Worm (Caenorhabditis elegans): ENCODE results near the gene jmjd-1.1.
"Not testable (repeated sequence)": the region's sequence is repeated elsewhere in the genome, so short reads cannot be mapped to it uniquely, and the experiment has no call there.

Gene jmjd-1.1

ce11 chrII:11759277-11759676, 47.1 kb upstream of the jmjd-1.1 start, which contains the start of the genes F44E5.4 and F44E5.5 (continued):
- TF ChIP-seq Y95B8A.8 (GFP tag; IDR thresholded peaks at IDR 0.05) (peak; percentile 97), lin-54 (GFP tag; optimal IDR thresholded peaks at IDR 0.05) (peak; percentile 81), C17E4.6 (GFP tag; IDR thresholded peaks at IDR 0.05) (peak; percentile 97), C06A6.2 (GFP tag; conservative IDR thresholded peaks at IDR 0.05) (peak; percentile 98), snpc-4 (tag; optimal IDR thresholded peaks at IDR 0.05) (peak in 2 of 4 experiments; percentile 57 to 61), F57A8.1 (GFP tag; optimal IDR thresholded peaks at IDR 0.05) (peak; percentile 7), sea-2 (GFP tag; IDR thresholded peaks at IDR 0.05) (peak; percentile 99), chd-7 (tag; optimal IDR thresholded peaks at IDR 0.05) (peak; percentile 99), attf-6 (GFP tag; IDR thresholded peaks at IDR 0.05) (peak; percentile 86), aptf-2 (GFP tag; conservative IDR thresholded peaks at IDR 0.05) (peak; percentile 88), B0336.3 (GFP tag; IDR thresholded peaks at IDR 0.05) (peak; percentile 87), rpc-1 (optimal IDR thresholded peaks at IDR 0.05) (peak; percentile 100), nfyb-1 (GFP tag; IDR thresholded peaks at IDR 0.05) (peak; percentile 99), cebp-2 (GFP tag; IDR thresholded peaks at IDR 0.05) (peak; percentile 100), lin-35 (GFP tag; optimal IDR thresholded peaks at IDR 0.05) (peak in 1 of 3 experiments; percentile 87), nfya-2 (GFP tag; IDR thresholded peaks at IDR 0.05) (peak; percentile 96), nhr-27 (tag; optimal IDR thresholded peaks at IDR 0.05) (peak; percentile 98), let-526 (GFP tag; IDR thresholded peaks at IDR 0.05) (peak; percentile 100), lag-1 (GFP tag; IDR thresholded peaks at IDR 0.05) (0 out of 2 replicates have a peak, but pooled peaks have one; percentile 89), Y53G8AR.9 (GFP tag; conservative IDR thresholded peaks at IDR 0.05) (peak; percentile 99), akir-1 (GFP tag; optimal IDR thresholded peaks at IDR 0.05) (peak; percentile 72), attf-5 (GFP tag; optimal IDR thresholded peaks at IDR 0.05) (peak; percentile 46), F39B2.1 (GFP tag; IDR thresholded peaks at IDR 0.05) (peak; percentile 96), lin-26 (GFP tag; IDR thresholded peaks at IDR 0.05) (peak; percentile 86), gei-17 (GFP tag; optimal IDR thresholded peaks at IDR 0.05) (peak; percentile 89), ceh-40 (GFP tag; IDR thresholded peaks at IDR 0.05) (peak; percentile 95), ztf-3 (GFP tag; optimal IDR thresholded peaks at IDR 0.05) (peak; percentile 98), ccch-3 (GFP tag; optimal IDR thresholded peaks at IDR 0.05) (peak; percentile 53), hmg-20 (GFP tag; IDR thresholded peaks at IDR 0.05) (peak; percentile 89), ztf-22 (GFP tag; optimal IDR thresholded peaks at IDR 0.05) (peak; percentile 97), T26A5.8 (tag; optimal IDR thresholded peaks at IDR 0.05) (peak; percentile 89), ceh-27 (GFP tag; optimal IDR thresholded peaks at IDR 0.05) (peak; percentile 83), ztf-28 (GFP tag; IDR thresholded peaks at IDR 0.05) (peak; percentile 79), ets-4 (GFP tag; optimal IDR thresholded peaks at IDR 0.05) (peak; percentile 92), lin-40 (tag; optimal IDR thresholded peaks at IDR 0.05) (peak; percentile 97), Y56A3A.18 (GFP tag; IDR thresholded peaks at IDR 0.05) (peak; percentile 99), Y79H2A.3 (GFP tag; conservative IDR thresholded peaks at IDR 0.05) (peak; percentile 99), mcd-1 (GFP tag; IDR thresholded peaks at IDR 0.05) (peak; percentile 97), pbrm-1 (GFP tag; IDR thresholded peaks at IDR 0.05) (peak; percentile 99), lsl-1 (GFP tag; optimal IDR thresholded peaks at IDR 0.05) (peak; percentile 65), ceh-58 (GFP tag; IDR thresholded peaks at IDR 0.05) (peak; percentile 97), ztf-18 (tag; optimal IDR thresholded peaks at IDR 0.05) (peak; percentile 48), hmg-1.2 (GFP tag; IDR thresholded peaks at IDR 0.05) (peak; percentile 100), D2030.7 (GFP tag; IDR thresholded peaks at IDR 0.05) (peak; percentile 69), madf-8 (GFP tag; conservative IDR thresholded peaks at IDR 0.05) (0 out of 2 replicates have a peak, but pooled peaks have one; percentile 19), ztf-26 (tag; optimal IDR thresholded peaks at IDR 0.05) (peak; percentile 97), B0019.2 (GFP tag; conservative IDR thresholded peaks at IDR 0.05) (peak; percentile 71; the same call in 1 of the 2 replicates)
- TF ChIP-seq snpc-4 (GFP tag; optimal IDR thresholded peaks at IDR 0.05); rpc-1 (tag; optimal IDR thresholded peaks at IDR 0.05): not testable (repeated sequence)
